Worm (Caenorhabditis elegans) whole organism, late embryonic: ENCODE measurements around the gene W06E11.1.

Experiments used
- C08G9.2 ChIP-seq: sonication (generic microtip); optimal IDR thresholded peaks from 2 replicates; lab custom pipeline; 2016; ENCODE audit warnings: mild to moderate bottlenecking, missing genetic modification characterization, moderate library complexity, missing compliant biosample characterization
- F13H6.1 ChIP-seq: sonication (generic microtip); optimal IDR thresholded peaks from 2 replicates; lab custom pipeline; 2016; ENCODE audit warnings: missing genetic modification characterization, missing compliant biosample characterization
- K02D7.2 ChIP-seq: sonication (generic microtip); optimal IDR thresholded peaks from 2 replicates; lab custom pipeline; 2017; ENCODE audit warnings: mild to moderate bottlenecking, missing genetic modification characterization, missing compliant biosample characterization
- K09A11.1 ChIP-seq: sonication (generic microtip); optimal IDR thresholded peaks from 2 replicates; lab custom pipeline; 2017; ENCODE audit warnings: antibody characterized with exemption, mild to moderate bottlenecking, missing genetic modification characterization, missing compliant biosample characterization; ENCODE audit not compliant: insufficient read depth
- Y22D7AL.16 ChIP-seq: sonication (generic microtip); optimal IDR thresholded peaks from 2 replicates; lab custom pipeline; 2016; ENCODE audit warnings: missing genetic modification characterization, missing compliant biosample characterization
- ahr-1 ChIP-seq: sonication (generic microtip); optimal IDR thresholded peaks from 2 replicates; lab custom pipeline; 2016; ENCODE audit warnings: missing genetic modification characterization, missing compliant biosample characterization
- ama-1 ChIP-seq: fragments of 150-350 bp; optimal IDR thresholded peaks from 2 replicates; lab custom pipeline; 2014
- ceh-14 ChIP-seq: sonication (generic microtip); optimal IDR thresholded peaks from 2 replicates; lab custom pipeline; 2016; ENCODE audit warnings: missing genotype, missing genetic modification characterization, missing compliant biosample characterization
- ceh-18 ChIP-seq: sonication (generic microtip); optimal IDR thresholded peaks from 2 replicates; lab custom pipeline; 2016; ENCODE audit warnings: missing genetic modification characterization, missing compliant biosample characterization
- ceh-2 ChIP-seq: sonication (generic microtip); optimal IDR thresholded peaks from 2 replicates; lab custom pipeline; 2016; ENCODE audit warnings: missing genotype, missing genetic modification characterization, missing compliant biosample characterization
- ceh-24 ChIP-seq: sonication (generic microtip); optimal IDR thresholded peaks from 2 replicates; lab custom pipeline; 2016; ENCODE audit warnings: mild to moderate bottlenecking, missing genetic modification characterization, missing compliant biosample characterization
- ceh-30 ChIP-seq: fragments of 150-350 bp; optimal IDR thresholded peaks from 2 replicates; lab custom pipeline; 2014; ENCODE audit warnings: missing biosample characterization, missing genetic modification characterization
- ceh-31 ChIP-seq: sonication (generic microtip); optimal IDR thresholded peaks from 2 replicates; lab custom pipeline; 2016; ENCODE audit warnings: missing genetic modification characterization, missing compliant biosample characterization
- ceh-34 ChIP-seq: sonication (generic microtip); optimal IDR thresholded peaks from 2 replicates; lab custom pipeline; 2016; ENCODE audit warnings: mild to moderate bottlenecking, missing genetic modification characterization, missing compliant biosample characterization
- ceh-45 ChIP-seq: fragments of 200-800 bp; sonication (Bioruptor generic); IDR thresholded peaks from 2 replicates; pipeline ENCODE4 v1.3.6; 2022; ENCODE audit warnings: missing genetic modification reagents, missing genetic modification characterization, missing compliant biosample characterization
- ceh-48 ChIP-seq: sonication (generic microtip); optimal IDR thresholded peaks from 2 replicates; lab custom pipeline; 2016; ENCODE audit warnings: missing genetic modification characterization, inconsistent platforms, missing compliant biosample characterization
- ceh-9 ChIP-seq: sonication (generic microtip); optimal IDR thresholded peaks from 2 replicates; lab custom pipeline; 2016; ENCODE audit warnings: mild to moderate bottlenecking, missing genetic modification characterization, inconsistent platforms, missing compliant biosample characterization
- che-1 ChIP-seq: sonication (generic microtip); optimal IDR thresholded peaks from 2 replicates; lab custom pipeline; 2016; ENCODE audit warnings: mild to moderate bottlenecking, missing genetic modification characterization, missing compliant biosample characterization
- dmd-4 ChIP-seq: sonication (generic microtip); optimal IDR thresholded peaks from 2 replicates; lab custom pipeline; 2016; ENCODE audit warnings: borderline replicate concordance, missing genetic modification characterization, missing compliant biosample characterization
- dve-1 ChIP-seq: sonication (generic microtip); optimal IDR thresholded peaks from 2 replicates; lab custom pipeline; 2017; ENCODE audit warnings: antibody characterized with exemption, mild to moderate bottlenecking, missing genetic modification characterization, missing compliant biosample characterization
- elt-2 ChIP-seq: sonication (generic microtip); optimal IDR thresholded peaks from 2 replicates; lab custom pipeline; 2016; ENCODE audit warnings: missing genetic modification reagents, missing genetic modification characterization, missing compliant biosample characterization
- elt-4 ChIP-seq: sonication (generic microtip); optimal IDR thresholded peaks from 2 replicates; lab custom pipeline; 2016; ENCODE audit warnings: missing genetic modification characterization, missing compliant biosample characterization
- eyg-1 ChIP-seq: sonication (generic microtip); optimal IDR thresholded peaks from 2 replicates; lab custom pipeline; 2016; ENCODE audit warnings: missing genotype, missing genetic modification characterization, missing compliant biosample characterization
- gmeb-2 ChIP-seq: sonication (generic microtip); optimal IDR thresholded peaks from 2 replicates; lab custom pipeline; 2016; ENCODE audit warnings: missing genetic modification characterization, inconsistent platforms, missing compliant biosample characterization
- hlh-8 ChIP-seq: sonication (generic microtip); optimal IDR thresholded peaks from 2 replicates; lab custom pipeline; 2016; ENCODE audit warnings: missing genotype, missing genetic modification characterization, missing compliant biosample characterization
- lim-6 ChIP-seq: sonication (generic microtip); optimal IDR thresholded peaks from 2 replicates; lab custom pipeline; 2016; ENCODE audit warnings: missing genetic modification characterization, missing compliant biosample characterization
- lin-11 ChIP-seq: fragments of 200-800 bp; sonication (Bioruptor generic); optimal IDR thresholded peaks from 2 replicates; lab custom pipeline; 2018; ENCODE audit warnings: mild to moderate bottlenecking, missing genetic modification characterization, missing compliant biosample characterization
- mec-3 ChIP-seq: sonication (generic microtip); optimal IDR thresholded peaks from 2 replicates; lab custom pipeline; 2016; ENCODE audit warnings: borderline replicate concordance, missing genetic modification characterization, missing compliant biosample characterization
- nfya-1 ChIP-seq: sonication (generic microtip); optimal IDR thresholded peaks from 2 replicates; lab custom pipeline; 2017; ENCODE audit warnings: missing genetic modification characterization, mild to moderate bottlenecking, missing compliant biosample characterization, antibody characterized with exemption, moderate library complexity
- nhr-11 ChIP-seq: fragments of 150-350 bp; optimal IDR thresholded peaks from 2 replicates; lab custom pipeline; 2014; ENCODE audit warnings: missing biosample characterization, missing genetic modification characterization
- npax-4 ChIP-seq: sonication (generic microtip); optimal IDR thresholded peaks from 2 replicates; lab custom pipeline; 2016; ENCODE audit warnings: missing genetic modification characterization, missing compliant biosample characterization
- odd-2 ChIP-seq: sonication (generic microtip); optimal IDR thresholded peaks from 2 replicates; lab custom pipeline; 2017; ENCODE audit warnings: antibody characterized with exemption, mild to moderate bottlenecking, missing genetic modification characterization, missing compliant biosample characterization
- pat-9 ChIP-seq: fragments of 200-800 bp; sonication (Bioruptor generic); optimal IDR thresholded peaks from 2 replicates; lab custom pipeline; 2018; ENCODE audit warnings: mild to moderate bottlenecking, missing genetic modification characterization, moderate library complexity, missing compliant biosample characterization
- pha-2 ChIP-seq: sonication (generic microtip); optimal IDR thresholded peaks from 2 replicates; lab custom pipeline; 2017; ENCODE audit warnings: mild to moderate bottlenecking, missing genetic modification characterization, missing compliant biosample characterization
- pha-4 ChIP-seq: fragments of 150-350 bp; optimal IDR thresholded peaks from 2 replicates; lab custom pipeline; 2018; ENCODE audit warnings: missing biosample characterization, missing genetic modification reagents, missing genetic modification characterization
- pros-1 ChIP-seq: fragments of 150-350 bp; optimal IDR thresholded peaks from 2 replicates; lab custom pipeline; 2014; ENCODE audit warnings: missing biosample characterization, missing genetic modification reagents, missing genetic modification characterization
- ref-2 ChIP-seq: sonication (generic microtip); optimal IDR thresholded peaks from 2 replicates; lab custom pipeline; 2016; ENCODE audit warnings: missing genetic modification characterization, missing compliant biosample characterization
- rnt-1 ChIP-seq: sonication (generic microtip); optimal IDR thresholded peaks from 2 replicates; lab custom pipeline; 2016; ENCODE audit warnings: missing genetic modification characterization, missing compliant biosample characterization
- sdc-2 ChIP-seq: sonication (generic microtip); optimal IDR thresholded peaks from 2 replicates; lab custom pipeline; 2016; ENCODE audit warnings: missing genotype, missing genetic modification characterization, missing compliant biosample characterization
- sox-4 ChIP-seq: sonication (generic microtip); optimal IDR thresholded peaks from 2 replicates; lab custom pipeline; 2017; ENCODE audit warnings: mild to moderate bottlenecking, missing genetic modification characterization, inconsistent platforms, missing compliant biosample characterization
- tbx-2 ChIP-seq: sonication (generic microtip); optimal IDR thresholded peaks from 2 replicates; lab custom pipeline; 2016; ENCODE audit warnings: missing genetic modification characterization, missing compliant biosample characterization
- tbx-7 ChIP-seq: sonication (generic microtip); optimal IDR thresholded peaks from 2 replicates; lab custom pipeline; 2016; ENCODE audit warnings: missing genotype, missing genetic modification characterization, missing compliant biosample characterization
- ttx-3 ChIP-seq: sonication (generic microtip); optimal IDR thresholded peaks from 2 replicates; lab custom pipeline; 2016; ENCODE audit warnings: missing genetic modification reagents, missing genetic modification characterization, missing compliant biosample characterization
- unc-42 ChIP-seq: sonication (generic microtip); optimal IDR thresholded peaks from 2 replicates; lab custom pipeline; 2016; ENCODE audit warnings: missing genotype, missing genetic modification characterization, missing compliant biosample characterization
- unc-55 ChIP-seq: sonication (generic microtip); optimal IDR thresholded peaks from 2 replicates; lab custom pipeline; 2017; ENCODE audit warnings: missing biosample characterization, missing genetic modification reagents, missing genetic modification characterization
- unc-86 ChIP-seq: sonication (generic microtip); optimal IDR thresholded peaks from 2 replicates; lab custom pipeline; 2016; ENCODE audit warnings: missing genetic modification characterization, missing compliant biosample characterization

W06E11.1 gene

DNA sequence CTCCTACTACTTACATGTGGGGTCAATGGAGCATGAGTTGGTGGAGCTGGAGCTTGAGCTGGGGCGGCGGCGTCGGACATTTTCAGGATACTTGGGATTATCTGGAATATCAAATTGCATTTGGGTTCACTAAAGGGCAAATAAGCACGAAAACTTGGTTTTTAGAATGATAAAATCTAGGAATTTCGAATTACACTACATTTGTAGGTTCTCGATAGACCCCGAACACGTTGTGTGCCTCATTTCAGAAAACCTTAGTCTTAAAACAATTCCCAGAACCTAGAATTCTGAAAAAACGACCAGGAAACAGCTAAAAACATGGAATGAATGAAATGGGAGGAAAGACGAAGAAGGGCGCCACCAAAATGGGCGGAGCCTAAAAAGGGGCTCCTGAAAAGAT is 27.4 kb upstream of the W06E11.1 start, which contains the start of gene T19C3.3:
Gene T19C3.3 (minus strand): TSS at position 101 of the 400 bp plus-strand sequence.
- TF ChIP-seq ahr-1 (tag; lab: Kevin White, UChicago) (no peak), eyg-1 (tag; lab: Kevin White, UChicago) (no peak), ceh-45 (GFP tag; lab: Robert Waterston, UW) (no peak), unc-42 (peak; percentile 10), ref-2 (tag; lab: Kevin White, UChicago) (no peak), Y22D7AL.16 (tag; lab: Kevin White, UChicago) (no peak), rnt-1 (tag; lab: Kevin White, UChicago) (no peak), C08G9.2 (tag; lab: Kevin White, UChicago) (no peak)

DNA sequence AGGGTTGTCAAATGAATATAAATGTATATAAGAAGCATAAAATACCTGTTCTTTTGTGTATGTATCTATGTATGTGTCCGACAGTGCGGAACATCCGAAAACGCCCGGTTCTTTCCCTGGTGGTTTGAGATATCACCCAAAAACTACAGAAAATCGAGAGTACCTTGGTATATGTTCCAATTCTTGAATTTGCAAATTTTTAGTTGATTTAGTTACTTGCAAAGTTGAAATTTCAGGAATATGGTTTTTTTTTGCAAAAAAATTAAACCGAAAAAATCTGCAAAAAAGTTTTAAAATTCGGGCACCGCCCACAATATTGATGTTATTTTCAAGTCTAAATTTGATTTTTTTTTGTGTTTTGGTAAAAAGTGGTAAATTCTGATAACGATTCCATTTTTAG is 24.4 kb upstream of the W06E11.1 start, which contains the start of gene T19C3.2:
Gene T19C3.2 (minus strand): TSS at position 101 of the 400 bp plus-strand sequence.
- TF ChIP-seq ceh-48 (tag; lab: Kevin White, UChicago) (no peak), nfya-1 (tag; lab: Kevin White, UChicago) (no peak), ceh-24 (tag; lab: Kevin White, UChicago) (no peak), ceh-31 (no peak), lim-6 (tag; lab: Kevin White, UChicago) (no peak), mec-3 (no peak), F13H6.1 (tag; lab: Kevin White, UChicago) (no peak), pha-2 (no peak), unc-86 (no peak), ceh-2 (tag; lab: Kevin White, UChicago) (no peak), ceh-30 (tag; lab: Kevin White, UChicago) (no peak), gmeb-2 (no peak), sox-4 (tag; lab: Kevin White, UChicago) (no peak), odd-2 (tag; lab: Kevin White, UChicago) (no peak), nhr-11 (tag; lab: Kevin White, UChicago) (no peak), tbx-7 (tag; lab: Kevin White, UChicago) (no peak)

DNA sequence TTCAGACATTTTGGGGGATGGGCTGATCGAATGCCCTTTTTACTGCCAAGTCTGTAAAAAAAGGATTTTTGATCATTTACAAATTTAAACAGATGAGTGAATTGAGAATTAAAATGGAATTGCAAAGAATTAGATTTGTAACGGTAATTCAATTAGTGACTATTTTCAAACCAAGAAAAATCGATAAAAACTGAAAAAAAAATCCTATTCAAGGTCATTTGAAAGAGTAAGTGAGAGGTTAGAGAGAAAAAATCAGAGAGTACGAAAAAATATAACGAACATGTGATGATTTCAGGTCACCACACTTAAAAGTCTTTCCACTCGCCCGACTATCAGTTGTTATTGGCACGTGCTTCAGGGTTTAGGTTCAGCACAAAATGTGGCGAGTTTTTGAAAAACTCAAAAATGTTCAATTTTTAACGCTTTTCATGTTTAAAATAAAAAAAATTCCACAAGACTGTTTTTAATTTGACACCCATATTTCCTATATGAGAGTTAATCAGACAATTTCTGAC is 21.6 kb upstream of the W06E11.1 start, which contains the start of gene T19C3.4:
Gene T19C3.4 (minus strand): TSS at position 51 of the 515 bp plus-strand sequence.
- TF ChIP-seq rnt-1 (tag; lab: Kevin White, UChicago) (no peak), ceh-31 (no peak), K09A11.1 (tag; lab: Kevin White, UChicago) (no peak), elt-4 (no peak), pha-2 (no peak), ceh-9 (tag; lab: Kevin White, UChicago) (no peak), ttx-3 (tag; lab: Kevin White, UChicago) (no peak), hlh-8 (no peak), K02D7.2 (tag; lab: Kevin White, UChicago) (no peak), sdc-2 (tag; lab: Kevin White, UChicago) (no peak), pros-1 (tag; lab: Kevin White, UChicago) (no peak), npax-4 (tag; lab: Kevin White, UChicago) (no peak), ceh-2 (tag; lab: Kevin White, UChicago) (no peak), lin-11 (no peak), ahr-1 (tag; lab: Kevin White, UChicago) (no peak), pha-4 (no peak)

DNA sequence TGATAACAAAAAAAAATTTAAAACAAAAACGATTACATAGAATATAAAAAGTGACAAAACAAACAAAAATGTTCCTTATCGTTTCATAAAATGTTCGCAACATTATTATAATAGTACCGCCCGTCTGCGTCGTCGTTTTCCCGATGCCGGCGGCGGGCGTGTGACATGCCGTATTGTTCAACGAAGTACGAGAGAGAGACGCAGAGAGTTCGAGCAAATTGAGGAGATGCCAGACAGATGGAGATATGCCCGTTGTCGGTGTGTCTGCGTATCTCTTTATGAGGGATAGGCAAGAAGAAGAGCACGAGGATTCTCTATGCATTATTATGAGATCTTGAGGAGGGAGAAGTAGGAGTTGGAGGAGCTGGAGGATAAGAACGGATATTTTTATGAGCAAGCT is 18.1 kb upstream of the W06E11.1 start:
- TF ChIP-seq ceh-14 (tag; lab: Kevin White, UChicago) (no peak), ceh-9 (tag; lab: Kevin White, UChicago) (no peak), unc-42 (peak; percentile 71), che-1 (tag; lab: Kevin White, UChicago) (no peak), unc-55 (GFP tag; lab: Kevin White, UChicago) (peak; percentile 96), ceh-48 (tag; lab: Kevin White, UChicago) (peak; percentile 17), gmeb-2 (no peak), eyg-1 (tag; lab: Kevin White, UChicago) (no peak), ama-1 (lab: Kevin White, UChicago) (no peak), ceh-2 (tag; lab: Kevin White, UChicago) (peak; percentile 43), ceh-31 (peak; percentile 79), K02D7.2 (tag; lab: Kevin White, UChicago) (no peak), ceh-18 (tag; lab: Kevin White, UChicago) (peak; percentile 88), ceh-34 (peak; percentile 71), hlh-8 (peak; percentile 32), pat-9 (tag; lab: Kevin White, UChicago) (no peak), dve-1 (tag; lab: Kevin White, UChicago) (peak; percentile 69), dmd-4 (tag; lab: Kevin White, UChicago) (no peak), ahr-1 (tag; lab: Kevin White, UChicago) (no peak), nfya-1 (tag; lab: Kevin White, UChicago) (peak; percentile 85), F13H6.1 (tag; lab: Kevin White, UChicago) (peak; percentile 4), ref-2 (tag; lab: Kevin White, UChicago) (peak; percentile 54), tbx-2 (tag; lab: Kevin White, UChicago) (peak; percentile 62), elt-2 (tag; lab: Kevin White, UChicago) (peak; percentile 68)
